Worm (Caenorhabditis elegans) whole organism, midembryonic: ENCODE data around the gene Y49E10.4.

Experiments used
- T22C8.4 ChIP-seq: fragments of 200-800 bp; sonication (Bioruptor generic); IDR thresholded peaks from 2 replicates; pipeline ENCODE4 v1.3.6; 2022; ENCODE audit warnings: missing genetic modification characterization, missing compliant biosample characterization
- cog-1 ChIP-seq: sonication (generic microtip); optimal IDR thresholded peaks from 2 replicates; lab custom pipeline; 2016; ENCODE audit warnings: missing genetic modification characterization, missing compliant biosample characterization
- flt-1 ChIP-seq: fragments of 200-800 bp; sonication (Bioruptor generic); IDR thresholded peaks from 2 replicates; pipeline ENCODE4 v1.3.6; 2022; ENCODE audit warnings: missing genetic modification characterization, missing compliant biosample characterization
- klf-2 ChIP-seq: fragments of 200-800 bp; sonication (Bioruptor generic); conservative IDR thresholded peaks from 2 replicates; pipeline ENCODE4 v1.3.6; 2022; ENCODE audit warnings: missing genetic modification reagents, missing genetic modification characterization, missing compliant biosample characterization
- med-1 ChIP-seq: sonication (generic microtip); optimal IDR thresholded peaks from 2 replicates; lab custom pipeline; 2017; ENCODE audit warnings: missing genetic modification characterization, mild to moderate bottlenecking, missing compliant biosample characterization, antibody characterized with exemption, missing genetic modification reagents; ENCODE audit not compliant: insufficient read depth
- ref-1 ChIP-seq: fragments of 200-800 bp; sonication (Bioruptor generic); conservative IDR thresholded peaks from 2 replicates; pipeline ENCODE4 v1.3.6; 2022; ENCODE audit warnings: missing genetic modification reagents, missing genetic modification characterization, missing compliant biosample characterization
- tab-1 ChIP-seq: fragments of 200-800 bp; sonication (Bioruptor generic); IDR thresholded peaks from 2 replicates; pipeline ENCODE4 v1.3.6; 2022; ENCODE audit warnings: missing genetic modification characterization, missing compliant biosample characterization
- ztf-23 ChIP-seq: fragments of 200-800 bp; sonication (Bioruptor generic); IDR thresholded peaks from 2 replicates; pipeline ENCODE4 v1.3.6; 2022; ENCODE audit warnings: missing genetic modification reagents, missing genetic modification characterization, missing compliant biosample characterization
- ztf-29 ChIP-seq: fragments of 200-800 bp; sonication (Bioruptor generic); IDR thresholded peaks from 2 replicates; pipeline ENCODE4 v1.3.6; 2022; ENCODE audit warnings: missing genetic modification reagents, missing genetic modification characterization, missing compliant biosample characterization

Y49E10.4 gene

DNA sequence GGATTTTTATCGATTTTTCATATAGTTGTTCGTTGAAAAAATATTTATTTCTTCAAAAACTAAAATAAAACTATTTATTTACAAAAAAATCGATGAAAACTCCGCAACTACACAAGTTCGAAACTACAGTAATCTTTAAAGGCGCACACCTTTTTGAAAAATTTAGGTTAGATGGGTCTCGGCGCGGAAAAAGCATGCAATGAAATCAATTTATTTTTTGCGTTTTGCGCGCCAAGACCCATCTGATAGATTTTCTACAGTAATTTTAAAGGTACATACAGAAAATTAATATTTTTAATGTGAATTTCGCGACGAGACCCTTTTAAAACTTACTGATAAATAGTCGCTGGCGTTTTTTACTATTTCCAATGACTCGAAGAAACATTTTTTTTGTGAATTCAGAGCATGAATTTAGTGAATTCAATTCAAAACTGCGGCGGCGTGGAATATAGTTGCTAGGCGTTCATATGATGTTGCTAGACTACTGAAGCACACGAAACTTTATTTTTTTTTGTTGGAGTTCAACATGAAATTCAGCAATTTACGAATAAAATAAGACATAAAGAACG lies 16.5 kb downstream of the Y49E10.4 start, which contains the start of gene Y75B8A.33:
Gene Y75B8A.33 (minus strand): TSS at position 385 of the 569 bp plus-strand sequence.
- TF ChIP-seq klf-2 (GFP tag; lab: Robert Waterston, UW): no peak
- no peak for TF ChIP-seq ztf-23 (GFP tag; lab: Robert Waterston, UW)
- TF ChIP-seq flt-1 (GFP tag; lab: Robert Waterston, UW): peak; percentile 66; the same call in 1 of the 2 replicates
- no peak for TF ChIP-seq ref-1 (GFP tag; lab: Robert Waterston, UW)
- TF ChIP-seq cog-1 (tag; lab: Kevin White, UChicago): no peak
- no peak for TF ChIP-seq ztf-29 (GFP tag; lab: Robert Waterston, UW)
- TF ChIP-seq med-1 (GFP tag; lab: Kevin White, UChicago): no peak

ce11 chrIII:12359265-12359664 lies 24.3 kb downstream of the Y49E10.4 start, which contains the start of gene Y75B8A.34:
Gene Y75B8A.34, plus strand, starts transcription at chrIII:12359565.
- TF ChIP-seq cog-1 (tag; lab: Kevin White, UChicago) (no peak), ztf-29 (GFP tag; lab: Robert Waterston, UW) (no peak), klf-2 (GFP tag; lab: Robert Waterston, UW) (no peak), flt-1 (GFP tag; lab: Robert Waterston, UW) (no peak), tab-1 (no peak), ztf-23 (GFP tag; lab: Robert Waterston, UW) (no peak), T22C8.4 (GFP tag; lab: Robert Waterston, UW) (no peak), ref-1 (GFP tag; lab: Robert Waterston, UW) (no peak), med-1 (GFP tag; lab: Kevin White, UChicago) (no peak)

- no peak for TF ChIP-seq ztf-29 (GFP tag; lab: Robert Waterston, UW)
- no peak for TF ChIP-seq ref-1 (GFP tag; lab: Robert Waterston, UW)
- no peak for TF ChIP-seq flt-1 (GFP tag; lab: Robert Waterston, UW)
- no peak for TF ChIP-seq tab-1
- TF ChIP-seq cog-1 (tag; lab: Kevin White, UChicago): no peak
- TF ChIP-seq klf-2 (GFP tag; lab: Robert Waterston, UW): no peak
- no peak for TF ChIP-seq T22C8.4 (GFP tag; lab: Robert Waterston, UW)
- no peak for TF ChIP-seq med-1 (GFP tag; lab: Kevin White, UChicago)
- no peak for TF ChIP-seq ztf-23 (GFP tag; lab: Robert Waterston, UW)
Observed at ce11 chrIII:12358461-12358860, 25.1 kb downstream of the Y49E10.4 start, which contains the start of gene Y75B8A.32. Gene Y75B8A.32, minus strand, starts transcription at chrIII:12358561.

- TF ChIP-seq T22C8.4 (GFP tag; lab: Robert Waterston, UW) (no peak), klf-2 (GFP tag; lab: Robert Waterston, UW) (no peak), ztf-23 (GFP tag; lab: Robert Waterston, UW) (no peak), tab-1 (no peak), ref-1 (GFP tag; lab: Robert Waterston, UW) (no peak), ztf-29 (GFP tag; lab: Robert Waterston, UW) (no peak), cog-1 (tag; lab: Kevin White, UChicago) (no peak), med-1 (GFP tag; lab: Kevin White, UChicago) (no peak), flt-1 (GFP tag; lab: Robert Waterston, UW) (no peak)
Observed at ce11 chrIII:12356588-12356987, 27.0 kb downstream of the Y49E10.4 start.

ce11 chrIII:12351301-12351700 lies 32.3 kb downstream of the Y49E10.4 start, which contains the start of the genes pph-4.1 and Y75B8A.31:
Gene pph-4.1, minus strand, starts transcription at chrIII:12351336.
Gene Y75B8A.31, plus strand, starts transcription at chrIII:12351642.
- TF ChIP-seq ztf-29 (GFP tag; lab: Robert Waterston, UW) (no peak), med-1 (GFP tag; lab: Kevin White, UChicago) (no peak), ztf-23 (GFP tag; lab: Robert Waterston, UW) (peak; percentile 69; the same call in 1 of the 2 replicates), klf-2 (GFP tag; lab: Robert Waterston, UW) (0 out of 2 replicates have a peak, but pooled peaks have one; percentile 55), flt-1 (GFP tag; lab: Robert Waterston, UW) (peak; percentile 76; the same call in 1 of the 2 replicates), cog-1 (tag; lab: Kevin White, UChicago) (peak; percentile 54), tab-1 (no peak)

ce11 chrIII:12349027-12349426 lies 34.6 kb downstream of the Y49E10.4 start:
- TF ChIP-seq ref-1 (GFP tag; lab: Robert Waterston, UW) (no peak), klf-2 (GFP tag; lab: Robert Waterston, UW) (no peak), ztf-23 (GFP tag; lab: Robert Waterston, UW) (no peak), cog-1 (tag; lab: Kevin White, UChicago) (no peak), med-1 (GFP tag; lab: Kevin White, UChicago) (no peak), tab-1 (no peak), T22C8.4 (GFP tag; lab: Robert Waterston, UW) (no peak), flt-1 (GFP tag; lab: Robert Waterston, UW) (no peak), ztf-29 (GFP tag; lab: Robert Waterston, UW) (no peak)

DNA sequence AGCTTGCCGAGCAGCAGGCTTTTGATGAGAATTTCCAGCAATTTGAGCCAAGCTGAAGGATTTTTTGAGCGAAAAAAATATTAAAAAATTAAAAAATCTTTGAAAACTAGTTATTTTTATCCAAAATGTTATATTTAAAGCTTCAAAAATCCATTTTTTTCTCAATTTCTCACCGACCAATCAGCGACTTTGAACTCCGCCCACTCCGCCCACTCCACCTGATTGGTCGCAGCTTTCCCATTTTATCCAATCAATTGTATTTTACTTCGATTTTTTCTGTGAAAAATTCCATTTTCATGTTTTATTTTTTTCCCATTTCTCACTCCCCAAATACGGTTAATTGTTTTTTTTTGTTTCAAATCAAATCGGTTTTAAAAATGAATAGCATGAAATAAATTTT lies 38.7 kb downstream of the Y49E10.4 start:
- TF ChIP-seq flt-1 (GFP tag; lab: Robert Waterston, UW) (no peak), T22C8.4 (GFP tag; lab: Robert Waterston, UW) (no peak), ztf-29 (GFP tag; lab: Robert Waterston, UW) (no peak), ref-1 (GFP tag; lab: Robert Waterston, UW) (no peak), med-1 (GFP tag; lab: Kevin White, UChicago) (no peak)

DNA sequence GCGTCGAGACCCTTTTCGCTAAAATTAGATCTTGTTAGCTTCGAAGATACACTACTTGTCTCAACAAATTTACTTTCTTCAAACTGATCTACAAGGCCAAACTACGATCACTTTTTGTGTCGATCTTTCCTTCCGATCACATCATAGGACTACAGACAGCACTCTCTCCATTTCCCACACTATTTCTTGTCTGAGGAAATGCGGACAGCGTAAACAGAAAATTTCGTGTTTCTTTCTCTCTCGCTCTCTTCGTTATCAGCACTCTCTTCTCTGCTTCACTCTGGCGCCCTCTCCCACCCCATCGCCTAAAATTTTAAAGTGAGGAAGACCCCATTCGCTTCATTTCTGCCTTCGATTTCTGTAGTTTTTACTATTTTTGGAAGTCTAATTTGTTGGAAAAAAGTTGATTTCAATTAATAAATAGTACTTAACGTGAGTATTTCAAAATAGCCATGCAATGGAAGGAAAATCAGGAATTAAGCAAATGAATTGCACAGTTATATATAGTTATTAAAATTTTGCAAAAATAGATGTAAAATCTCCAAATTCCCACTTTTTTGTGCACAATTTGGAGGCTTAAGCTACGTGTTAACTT lies 48.1 kb downstream of the Y49E10.4 start:
- TF ChIP-seq med-1 (GFP tag; lab: Kevin White, UChicago): no peak
- TF ChIP-seq klf-2 (GFP tag; lab: Robert Waterston, UW): no peak
- no peak; the same call in 1 of the 2 replicates for TF ChIP-seq ztf-29 (GFP tag; lab: Robert Waterston, UW)
- TF ChIP-seq cog-1 (tag; lab: Kevin White, UChicago): no peak
- no peak for TF ChIP-seq ref-1 (GFP tag; lab: Robert Waterston, UW)
- TF ChIP-seq tab-1: no peak
- no peak for TF ChIP-seq T22C8.4 (GFP tag; lab: Robert Waterston, UW)
- no peak for TF ChIP-seq ztf-23 (GFP tag; lab: Robert Waterston, UW)
- no peak for TF ChIP-seq flt-1 (GFP tag; lab: Robert Waterston, UW)
